Worm (Caenorhabditis elegans) whole organism, young adult: Measurements from ENCODE around the gene T25E4.2.
A peak's percentile ranks its signal among the peaks of the same experiment; 100 is the strongest.

Source experiments
- B0019.2 ChIP-seq: fragments of 200-800 bp; sonication (Bioruptor generic); conservative IDR thresholded peaks from 2 replicates; pipeline ENCODE4 v1.3.6; 2022; ENCODE audit warnings: missing genetic modification reagents, missing genetic modification characterization, missing compliant biosample characterization
- B0035.1 ChIP-seq: sonication (generic microtip); optimal IDR thresholded peaks from 2 replicates; lab custom pipeline; 2016; ENCODE audit warnings: missing genetic modification characterization, mild to moderate bottlenecking, missing compliant biosample characterization, missing genotype, missing genetic modification reagents
- B0336.3 ChIP-seq: fragments of 200-800 bp; sonication (Bioruptor generic); IDR thresholded peaks from 2 replicates; pipeline ENCODE4 v1.3.6; 2022; ENCODE audit warnings: missing genetic modification characterization, missing compliant biosample characterization
- F22D6.2 ChIP-seq: sonication (generic microtip); optimal IDR thresholded peaks from 2 replicates; lab custom pipeline; 2016; ENCODE audit warnings: mild to moderate bottlenecking, missing genetic modification characterization, missing compliant biosample characterization
- F33H1.4 ChIP-seq: fragments of 200-800 bp; sonication (Bioruptor generic); IDR thresholded peaks from 2 replicates; pipeline ENCODE4 v1.3.6; 2022; ENCODE audit warnings: missing genetic modification reagents, missing genetic modification characterization, missing compliant biosample characterization
- F37B4.10 ChIP-seq: fragments of 200-800 bp; sonication (Bioruptor generic); IDR thresholded peaks from 2 replicates; pipeline ENCODE4 v1.3.6; 2022; ENCODE audit warnings: missing genetic modification characterization, missing compliant biosample characterization
- F49E8.2 ChIP-seq: sonication (generic microtip); optimal IDR thresholded peaks from 3 replicates; lab custom pipeline; 2017; ENCODE audit warnings: missing genetic modification characterization, mild to moderate bottlenecking, missing compliant biosample characterization, antibody characterized with exemption, moderate library complexity; ENCODE audit not compliant: insufficient read depth
- F55B11.4 ChIP-seq: sonication (generic microtip); optimal IDR thresholded peaks from 2 replicates; lab custom pipeline; 2016; ENCODE audit warnings: missing compliant biosample characterization, missing genetic modification characterization, borderline replicate concordance; ENCODE audit not compliant: insufficient read depth
- K11D2.4 ChIP-seq: fragments of 200-800 bp; sonication (Bioruptor generic); IDR thresholded peaks from 2 replicates; pipeline ENCODE4 v1.3.6; 2022; ENCODE audit warnings: missing genetic modification reagents, missing genetic modification characterization, missing compliant biosample characterization
- Y67H2A.10 ChIP-seq: fragments of 200-800 bp; sonication (Bioruptor generic); conservative IDR thresholded peaks from 2 replicates; pipeline ENCODE4 v1.3.6; 2022; ENCODE audit warnings: missing genetic modification reagents, missing genetic modification characterization, missing compliant biosample characterization
- ZK185.1 ChIP-seq: sonication (generic microtip); optimal IDR thresholded peaks from 2 replicates; lab custom pipeline; 2016; ENCODE audit warnings: mild to moderate bottlenecking, missing genetic modification characterization, missing compliant biosample characterization; ENCODE audit not compliant: poor library complexity, severe bottlenecking
- akir-1 ChIP-seq: fragments of 200-800 bp; sonication (Bioruptor generic); optimal IDR thresholded peaks from 2 replicates; lab custom pipeline; 2018; ENCODE audit warnings: mild to moderate bottlenecking, missing genetic modification characterization, moderate library complexity, missing compliant biosample characterization
- attf-3 ChIP-seq: fragments of 200-800 bp; sonication (Bioruptor generic); conservative IDR thresholded peaks from 2 replicates; pipeline ENCODE4 v1.3.6; 2022; ENCODE audit warnings: missing genetic modification reagents, missing genetic modification characterization, missing compliant biosample characterization
- ccch-3 ChIP-seq: fragments of 200-800 bp; sonication (Bioruptor generic); optimal IDR thresholded peaks from 2 replicates; lab custom pipeline; 2018; ENCODE audit warnings: mild to moderate bottlenecking, missing genetic modification characterization, missing compliant biosample characterization
- cebp-1 ChIP-seq, 2 experiments: fragments of 200-800 bp in 1 of 2; sonication (Bioruptor generic) in 1 of 2; sonication (generic microtip) in 1 of 2; IDR thresholded peaks in 1 of 2; optimal IDR thresholded peaks in 1 of 2; 2 replicates each; pipeline versions ENCODE4 v1.3.6 to Lab custom; 2017 to 2022; ENCODE audit warnings: missing compliant biosample characterization in 2 of 2, missing genetic modification characterization in 2 of 2, mild to moderate bottlenecking in 1 of 2, missing genetic modification reagents in 1 of 2, moderate library complexity in 1 of 2
- ceh-27 ChIP-seq: fragments of 200-800 bp; sonication (Bioruptor generic); optimal IDR thresholded peaks from 2 replicates; lab custom pipeline; 2018; ENCODE audit warnings: mild to moderate bottlenecking, missing genetic modification characterization, moderate library complexity, missing compliant biosample characterization
- ceh-40 ChIP-seq: fragments of 200-800 bp; sonication (Bioruptor generic); IDR thresholded peaks from 2 replicates; pipeline ENCODE4 v1.3.6; 2022; ENCODE audit warnings: missing genetic modification characterization, missing compliant biosample characterization
- dox-1 ChIP-seq: fragments of 200-800 bp; sonication (Bioruptor generic); IDR thresholded peaks from 2 replicates; pipeline ENCODE4 v1.3.6; 2022; ENCODE audit warnings: missing genetic modification reagents, missing genetic modification characterization, missing compliant biosample characterization
- egl-18 ChIP-seq: fragments of 200-800 bp; sonication (Bioruptor generic); IDR thresholded peaks from 2 replicates; pipeline ENCODE4 v1.3.6; 2022; ENCODE audit warnings: missing genetic modification reagents, missing genetic modification characterization, missing compliant biosample characterization
- ekl-4 ChIP-seq: fragments of 200-800 bp; sonication (Bioruptor generic); IDR thresholded peaks from 2 replicates; pipeline ENCODE4 v1.3.6; 2022; ENCODE audit warnings: missing genetic modification reagents, missing genetic modification characterization, missing compliant biosample characterization
- gei-17 ChIP-seq: fragments of 200-800 bp; sonication (Bioruptor generic); optimal IDR thresholded peaks from 2 replicates; lab custom pipeline; 2018; ENCODE audit warnings: mild to moderate bottlenecking, missing genetic modification characterization, missing compliant biosample characterization
- him-1 ChIP-seq: sonication (generic microtip); optimal IDR thresholded peaks from 2 replicates; lab custom pipeline; 2016; ENCODE audit warnings: missing genotype, missing genetic modification reagents, missing genetic modification characterization, missing compliant biosample characterization
- hlh-12 ChIP-seq: sonication (generic microtip); optimal IDR thresholded peaks from 2 replicates; lab custom pipeline; 2016; ENCODE audit warnings: missing genetic modification characterization, missing compliant biosample characterization
- hsf-1 ChIP-seq: fragments of 200-800 bp; sonication (Bioruptor generic); IDR thresholded peaks from 2 replicates; pipeline ENCODE4 v1.3.6; 2022; ENCODE audit warnings: missing genetic modification reagents, missing genetic modification characterization, missing compliant biosample characterization
- lag-1 ChIP-seq: fragments of 200-800 bp; sonication (Bioruptor generic); IDR thresholded peaks from 2 replicates; pipeline ENCODE4 v1.3.6; 2022; ENCODE audit warnings: missing genetic modification reagents, missing genetic modification characterization, missing compliant biosample characterization
- lin-35 ChIP-seq, 3 experiments: fragments of 150-350 bp in 2 of 3; sonication (generic microtip) in 1 of 3; optimal IDR thresholded peaks; 2 replicates each; lab custom pipeline; 2014 to 2018; ENCODE audit warnings: missing biosample characterization in 3 of 3, missing genetic modification characterization in 3 of 3, missing genetic modification reagents in 3 of 3
- lin-54 ChIP-seq: fragments of 200-800 bp; sonication (Bioruptor generic); optimal IDR thresholded peaks from 2 replicates; lab custom pipeline; 2018; ENCODE audit warnings: mild to moderate bottlenecking, missing genetic modification characterization, missing compliant biosample characterization
- lir-1 ChIP-seq: fragments of 200-800 bp; sonication (Bioruptor generic); conservative IDR thresholded peaks from 2 replicates; pipeline ENCODE4 v1.3.6; 2022; ENCODE audit warnings: missing genetic modification reagents, missing genetic modification characterization, missing compliant biosample characterization
- lsl-1 ChIP-seq: fragments of 200-800 bp; sonication (Bioruptor generic); optimal IDR thresholded peaks from 2 replicates; lab custom pipeline; 2018; ENCODE audit warnings: mild to moderate bottlenecking, missing genetic modification characterization, moderate library complexity, missing compliant biosample characterization
- madf-10 ChIP-seq: sonication (generic microtip); optimal IDR thresholded peaks from 2 replicates; lab custom pipeline; 2016; ENCODE audit warnings: mild to moderate bottlenecking, missing genetic modification characterization, missing compliant biosample characterization
- madf-3 ChIP-seq: fragments of 200-800 bp; sonication (Bioruptor generic); IDR thresholded peaks from 2 replicates; pipeline ENCODE4 v1.3.6; 2022; ENCODE audit warnings: missing genetic modification reagents, missing genetic modification characterization, missing compliant biosample characterization
- mel-28 ChIP-seq: sonication (generic microtip); optimal IDR thresholded peaks from 2 replicates; lab custom pipeline; 2016; ENCODE audit warnings: borderline replicate concordance, mild to moderate bottlenecking, missing genetic modification characterization, missing compliant biosample characterization
- nfya-2 ChIP-seq: fragments of 200-800 bp; sonication (Bioruptor generic); IDR thresholded peaks from 2 replicates; pipeline ENCODE4 v1.3.6; 2022; ENCODE audit warnings: missing genetic modification reagents, missing genetic modification characterization, missing compliant biosample characterization
- nhr-80 ChIP-seq: sonication (generic microtip); optimal IDR thresholded peaks from 2 replicates; lab custom pipeline; 2016; ENCODE audit warnings: missing genetic modification characterization, missing compliant biosample characterization
- pbrm-1 ChIP-seq: fragments of 200-800 bp; sonication (Bioruptor generic); IDR thresholded peaks from 2 replicates; pipeline ENCODE4 v1.3.6; 2022; ENCODE audit warnings: missing genetic modification reagents, missing genetic modification characterization, missing compliant biosample characterization
- repo-1 ChIP-seq: sonication (generic microtip); optimal IDR thresholded peaks from 2 replicates; lab custom pipeline; 2017; ENCODE audit warnings: mild to moderate bottlenecking, missing genetic modification characterization, missing compliant biosample characterization
- snpc-1.1 ChIP-seq: sonication (generic microtip); optimal IDR thresholded peaks from 2 replicates; lab custom pipeline; 2017; ENCODE audit warnings: missing genetic modification characterization, mild to moderate bottlenecking, missing compliant biosample characterization, antibody characterized with exemption, moderate library complexity, missing genotype, missing genetic modification reagents; ENCODE audit not compliant: insufficient read depth
- snpc-4 ChIP-seq, 5 experiments: fragments of 150-350 bp in 1 of 5; sonication (generic microtip) in 4 of 5; optimal IDR thresholded peaks; 2 replicates each; lab custom pipeline; 2014 to 2018; ENCODE audit warnings: missing genetic modification characterization in 5 of 5, missing biosample characterization in 3 of 5, antibody characterized with exemption in 2 of 5, mild to moderate bottlenecking in 2 of 5, missing compliant biosample characterization in 2 of 5, missing genotype in 2 of 5, moderate library complexity in 2 of 5, missing genetic modification reagents in 1 of 5
- tlf-1 ChIP-seq: fragments of 200-800 bp; sonication (Bioruptor generic); optimal IDR thresholded peaks from 2 replicates; lab custom pipeline; 2018; ENCODE audit warnings: mild to moderate bottlenecking, missing genetic modification characterization, missing compliant biosample characterization
- xnd-1 ChIP-seq: sonication (generic microtip); optimal IDR thresholded peaks from 2 replicates; lab custom pipeline; 2016; ENCODE audit warnings: missing genotype, missing genetic modification reagents, missing genetic modification characterization, missing compliant biosample characterization
- ztf-26 ChIP-seq: sonication (generic microtip); optimal IDR thresholded peaks from 2 replicates; lab custom pipeline; 2017; ENCODE audit warnings: missing genetic modification characterization, missing compliant biosample characterization

The T25E4.2 gene

ce11 chrII:5549746-5550145, 32.5 kb downstream of the T25E4.2 start, which contains the start of gene C17C3.6:
C17C3.6 (plus strand) TSS chrII:5550046.
- TF ChIP-seq akir-1 (GFP tag; lab: Kevin White, UChicago) (no peak), xnd-1 (no peak), nfya-2 (no peak), nhr-80 (tag; lab: Kevin White, UChicago) (no peak), F55B11.4 (no peak), F49E8.2 (tag; lab: Kevin White, UChicago) (no peak), pbrm-1 (GFP tag; lab: Robert Waterston, UW) (no peak), mel-28 (tag; lab: Kevin White, UChicago) (no peak), ceh-40 (GFP tag; lab: Robert Waterston, UW) (no peak), ccch-3 (no peak), lag-1 (GFP tag; lab: Robert Waterston, UW) (no peak), B0035.1 (tag; lab: Kevin White, UChicago) (no peak), B0019.2 (GFP tag; lab: Robert Waterston, UW) (no peak)
- TF ChIP-seq, all 124 proteins: peak for 0

- TF ChIP-seq snpc-4 (GFP tag; optimal IDR thresholded peaks at IDR 0.05; lab: Kevin White, UChicago) (no peak), snpc-4 (tag; optimal IDR thresholded peaks at IDR 0.05; lab: Kevin White, UChicago) (peak in 2 of 4 experiments; percentile 3 to 50), lin-35 (GFP tag; optimal IDR thresholded peaks at IDR 0.05; lab: Kevin White, UChicago) (no peak), lsl-1 (GFP tag; lab: Kevin White, UChicago) (no peak)
Observed at ce11 chrII:5547442-5547894, 34.7 kb downstream of the T25E4.2 start, which contains the start of gene acdh-2. acdh-2 (minus strand) TSS chrII:5547492.

ce11 chrII:5544764-5545163, 37.4 kb downstream of the T25E4.2 start, which contains the start of gene ins-13:
ins-13 (minus strand) TSS chrII:5544864.
- TF ChIP-seq ZK185.1 (tag; lab: Kevin White, UChicago) (peak; percentile 29), gei-17 (no peak)
- TF ChIP-seq, all 124 proteins: peak for 1

ce11 chrII:5544145-5544515, 38.1 kb downstream of the T25E4.2 start:
- TF ChIP-seq B0019.2 (GFP tag; lab: Robert Waterston, UW), result no peak
- no peak for TF ChIP-seq ekl-4 (GFP tag; lab: Robert Waterston, UW)
- no peak for TF ChIP-seq lir-1
- peak; percentile 49 for TF ChIP-seq attf-3
- peak; percentile 11 for TF ChIP-seq nhr-80 (tag; lab: Kevin White, UChicago)
- no peak; the same call in 1 of the 2 replicates for TF ChIP-seq Y67H2A.10 (GFP tag; lab: Robert Waterston, UW)
- TF ChIP-seq egl-18 (GFP tag; lab: Robert Waterston, UW), result 0 out of 2 replicates have a peak, but pooled peaks have one; percentile 9
- peak; percentile 25 for TF ChIP-seq lin-54 (GFP tag; lab: Kevin White, UChicago)
- TF ChIP-seq tlf-1 (GFP tag; lab: Kevin White, UChicago), result no peak
- peak; percentile 82 for TF ChIP-seq snpc-1.1
- TF ChIP-seq ZK185.1 (tag; lab: Kevin White, UChicago), result peak; percentile 18
- TF ChIP-seq hsf-1 (GFP tag; lab: Robert Waterston, UW), result peak; percentile 11; the same call in 1 of the 2 replicates
- TF ChIP-seq madf-10 (tag; lab: Kevin White, UChicago), result no peak
- TF ChIP-seq F37B4.10, result no peak
- no peak for TF ChIP-seq hlh-12 (tag; lab: Kevin White, UChicago)
- TF ChIP-seq gei-17, result no peak
- TF ChIP-seq ceh-27 (GFP tag; lab: Kevin White, UChicago), result peak; percentile 50
- TF ChIP-seq ztf-26 (tag; lab: Kevin White, UChicago), result no peak
- no peak for TF ChIP-seq F33H1.4 (GFP tag; lab: Robert Waterston, UW)
- peak; percentile 54; the same call in 1 of the 2 replicates for TF ChIP-seq B0336.3 (GFP tag; lab: Robert Waterston, UW)
- no peak for TF ChIP-seq him-1 (tag; lab: Kevin White, UChicago)
- TF ChIP-seq dox-1, result peak; percentile 14; the same call in 1 of the 2 replicates
- peak; percentile 62; the same call in 1 of the 2 replicates for TF ChIP-seq K11D2.4
- no peak for TF ChIP-seq repo-1 (tag; lab: Kevin White, UChicago)
- no peak for TF ChIP-seq madf-3 (GFP tag; lab: Robert Waterston, UW)
- peak; percentile 64 for TF ChIP-seq cebp-1 (GFP tag; IDR thresholded peaks at IDR 0.05; lab: Robert Waterston, UW)
- TF ChIP-seq cebp-1 (tag; optimal IDR thresholded peaks at IDR 0.05; lab: Kevin White, UChicago), result peak; percentile 60
- TF ChIP-seq F22D6.2 (tag; lab: Kevin White, UChicago), result peak; percentile 32
